Fruit fly (Drosophila melanogaster) whole organism, embryonic: ENCODE measurements around the gene CG32192.

Experiments used
- CG10431 ChIP-seq: fragments of 200-800 bp; sonication (Bioruptor generic); optimal IDR thresholded peaks from 3 replicates; lab custom pipeline; 2018; ENCODE audit warnings: missing biosample characterization, mild to moderate bottlenecking, missing genetic modification characterization
- CG10565 ChIP-seq: fragments of 200-800 bp; sonication (Bioruptor generic); optimal IDR thresholded peaks from 3 replicates; lab custom pipeline; 2016; ENCODE audit warnings: missing biosample characterization, mild to moderate bottlenecking, missing genetic modification characterization
- CG11456 ChIP-seq: fragments of 200-800 bp; sonication (Bioruptor generic); IDR thresholded peaks from 3 replicates; pipeline ENCODE4 v1.3.6; 2022; ENCODE audit warnings: missing biosample characterization, missing genetic modification characterization
- CG12299 ChIP-seq: fragments of 200-800 bp; sonication (Bioruptor generic); optimal IDR thresholded peaks from 2 replicates; lab custom pipeline; 2018; ENCODE audit warnings: missing biosample characterization, mild to moderate bottlenecking, missing genetic modification characterization
- CG13894 ChIP-seq: fragments of 200-800 bp; sonication (Bioruptor generic); optimal IDR thresholded peaks from 3 replicates; lab custom pipeline; 2018; ENCODE audit warnings: missing biosample characterization, mild to moderate bottlenecking, missing genetic modification characterization, moderate library complexity
- CG3163 ChIP-seq: fragments of 200-800 bp; sonication (Bioruptor generic); optimal IDR thresholded peaks from 3 replicates; lab custom pipeline; 2016; ENCODE audit warnings: missing biosample characterization, missing genetic modification characterization
- CG32532 ChIP-seq: fragments of 200-800 bp; sonication (Bioruptor generic); IDR thresholded peaks from 2 replicates; pipeline ENCODE4 v1.3.6; 2022; ENCODE audit warnings: missing biosample characterization, missing genetic modification characterization
- CHES-1-like ChIP-seq: fragments of 200-800 bp; sonication (Bioruptor generic); optimal IDR thresholded peaks from 2 replicates; lab custom pipeline; 2016; ENCODE audit warnings: missing biosample characterization, missing genetic modification characterization
- CTCF ChIP-seq: fragments of 200-800 bp; sonication (Bioruptor generic); optimal IDR thresholded peaks from 2 replicates; lab custom pipeline; 2017; ENCODE audit warnings: missing biosample characterization, mild to moderate bottlenecking, missing genetic modification characterization, moderate library complexity
- Eip74EF ChIP-seq, 2 experiments: fragments of 200-800 bp in 1 of 2; fragments of >200 bp in 1 of 2; sonication (Bioruptor generic) in 1 of 2; optimal IDR thresholded peaks; 2 replicates each; lab custom pipeline; 2017 to 2019; ENCODE audit warnings: missing biosample characterization in 2 of 2, missing genetic modification characterization in 2 of 2, mild to moderate bottlenecking in 1 of 2, moderate library complexity in 1 of 2
- GATAe ChIP-seq: fragments of 200-800 bp; sonication (Bioruptor generic); conservative IDR thresholded peaks from 2 replicates; pipeline ENCODE4 v1.3.6; 2022; ENCODE audit warnings: missing biosample characterization, missing genetic modification characterization
- HLH4C ChIP-seq: fragments of 200-800 bp; sonication (Bioruptor generic); IDR thresholded peaks from 3 replicates; pipeline ENCODE4 v1.3.6; 2022; ENCODE audit warnings: missing biosample characterization, missing genetic modification characterization; ENCODE audit not compliant: partially characterized antibody
- HmgZ ChIP-seq: fragments of 200-800 bp; sonication (Bioruptor generic); optimal IDR thresholded peaks from 2 replicates; lab custom pipeline; 2018; ENCODE audit warnings: missing biosample characterization, mild to moderate bottlenecking, missing genetic modification characterization
- Kr ChIP-seq: fragments of 200-800 bp; sonication (Bioruptor generic); optimal IDR thresholded peaks from 2 replicates; lab custom pipeline; 2017; ENCODE audit warnings: missing biosample characterization, mild to moderate bottlenecking, missing genetic modification characterization
- MBD-R2 ChIP-seq: fragments of 200-800 bp; sonication (Bioruptor generic); IDR thresholded peaks from 2 replicates; pipeline ENCODE4 v1.3.6; 2022; ENCODE audit warnings: missing biosample characterization, missing genetic modification characterization
- Med ChIP-seq: fragments of 200-800 bp; sonication (Bioruptor generic); peaks from one replicate; lab custom pipeline; 2016; ENCODE audit warnings: missing biosample characterization, missing genetic modification characterization, mild to moderate bottlenecking, inconsistent platforms, moderate library complexity
- Side ChIP-seq: fragments of 200-800 bp; sonication (Bioruptor generic); optimal IDR thresholded peaks from 2 replicates; lab custom pipeline; 2016; ENCODE audit warnings: missing biosample characterization, missing genetic modification characterization
- Six4 ChIP-seq: fragments of 200-800 bp; sonication (Bioruptor generic); optimal IDR thresholded peaks from 2 replicates; lab custom pipeline; 2016; ENCODE audit warnings: missing biosample characterization, missing genetic modification characterization
- chinmo ChIP-seq: fragments of 200-800 bp; sonication (Bioruptor generic); IDR thresholded peaks from 4 replicates; pipeline ENCODE4 v1.3.6; 2022; ENCODE audit warnings: missing biosample characterization, missing genetic modification characterization; ENCODE audit not compliant: partially characterized antibody
- crol ChIP-seq: fragments of 200-800 bp; sonication (Bioruptor generic); IDR thresholded peaks from 2 replicates; pipeline ENCODE4 v1.3.6; 2022; ENCODE audit warnings: missing biosample characterization, missing genetic modification characterization
- cwo ChIP-seq: fragments of 200-800 bp; sonication (Bioruptor generic); optimal IDR thresholded peaks from 3 replicates; lab custom pipeline; 2017; ENCODE audit warnings: missing biosample characterization, missing genetic modification characterization, mild to moderate bottlenecking, moderate library complexity, missing genetic modification reagents
- exex ChIP-seq: fragments of 200-800 bp; sonication (Bioruptor generic); optimal IDR thresholded peaks from 4 replicates; lab custom pipeline; 2018; ENCODE audit warnings: missing biosample characterization, mild to moderate bottlenecking, missing genetic modification characterization, moderate library complexity
- fd96Cb ChIP-seq: fragments of 200-800 bp; sonication (Bioruptor generic); optimal IDR thresholded peaks from 2 replicates; lab custom pipeline; 2018; ENCODE audit warnings: missing biosample characterization, mild to moderate bottlenecking, missing genetic modification characterization, moderate library complexity
- ftz-f1 ChIP-seq: fragments of 200-800 bp; sonication (Bioruptor generic); optimal IDR thresholded peaks from 2 replicates; lab custom pipeline; 2016; ENCODE audit warnings: missing biosample characterization, missing genetic modification characterization
- grn ChIP-seq: fragments of 200-800 bp; sonication (Bioruptor generic); optimal IDR thresholded peaks from 3 replicates; lab custom pipeline; 2017; ENCODE audit warnings: missing biosample characterization, missing genetic modification characterization
- ham ChIP-seq: fragments of 200-800 bp; sonication (Bioruptor generic); IDR thresholded peaks from 2 replicates; pipeline ENCODE4 v1.3.6; 2022; ENCODE audit warnings: missing biosample characterization, missing genetic modification characterization
- kni ChIP-seq: fragments of 200-800 bp; sonication (Bioruptor generic); optimal IDR thresholded peaks from 3 replicates; lab custom pipeline; 2017; ENCODE audit warnings: mild to moderate bottlenecking, missing biosample characterization, missing genetic modification reagents, missing genetic modification characterization
- lbe ChIP-seq: fragments of 200-800 bp; sonication (Bioruptor generic); optimal IDR thresholded peaks from 2 replicates; lab custom pipeline; 2016; ENCODE audit warnings: missing biosample characterization, mild to moderate bottlenecking, missing genetic modification characterization
- lmd ChIP-seq: fragments of 200-800 bp; sonication (Bioruptor generic); IDR thresholded peaks from 2 replicates; pipeline ENCODE4 v1.3.6; 2022; ENCODE audit warnings: missing biosample characterization, missing genetic modification characterization
- mirr ChIP-seq: fragments of 200-800 bp; sonication (Bioruptor generic); optimal IDR thresholded peaks from 3 replicates; lab custom pipeline; 2018; ENCODE audit warnings: missing biosample characterization, mild to moderate bottlenecking, missing genetic modification characterization
- odd ChIP-seq: fragments of 200-800 bp; sonication (Bioruptor generic); optimal IDR thresholded peaks from 2 replicates; lab custom pipeline; 2017; ENCODE audit warnings: missing biosample characterization, mild to moderate bottlenecking, missing genetic modification characterization
- pum ChIP-seq: fragments of 200-800 bp; sonication (Bioruptor generic); optimal IDR thresholded peaks from 2 replicates; lab custom pipeline; 2016; ENCODE audit warnings: missing biosample characterization, missing genetic modification characterization
- sd ChIP-seq: fragments of 200-800 bp; sonication (Bioruptor generic); optimal IDR thresholded peaks from 3 replicates; lab custom pipeline; 2018; ENCODE audit warnings: missing biosample characterization, mild to moderate bottlenecking, missing genetic modification characterization, moderate library complexity
- sens ChIP-seq: fragments of 200-800 bp; sonication (Bioruptor generic); peaks from one replicate; lab custom pipeline; 2016; ENCODE audit warnings: missing biosample characterization, missing genetic modification characterization
- sug ChIP-seq: fragments of 200-800 bp; optimal IDR thresholded peaks from 2 replicates; lab custom pipeline; 2019; ENCODE audit warnings: missing biosample characterization, mild to moderate bottlenecking, missing genetic modification characterization, moderate library complexity
- vvl ChIP-seq: fragments of 200-800 bp; sonication (Bioruptor generic); IDR thresholded peaks from 2 replicates; pipeline ENCODE4 v1.3.6; 2022; ENCODE audit warnings: missing biosample characterization, missing genetic modification characterization
- zf30C ChIP-seq: fragments of 200-800 bp; sonication (Bioruptor generic); optimal IDR thresholded peaks from 3 replicates; lab custom pipeline; 2018; ENCODE audit warnings: missing biosample characterization, mild to moderate bottlenecking, missing genetic modification characterization
- zfh2 ChIP-seq: fragments of 200-800 bp; sonication (Bioruptor generic); optimal IDR thresholded peaks from 2 replicates; lab custom pipeline; 2016; ENCODE audit warnings: missing biosample characterization, missing genetic modification characterization

CG32192 gene

dm6 chr3L:18006347-18006746 is 33.8 kb upstream of the CG32192 start:
- no peak for TF ChIP-seq HLH4C (GFP tag; lab: Robert Waterston, UW)
- TF ChIP-seq Med (GFP tag; lab: Kevin White, UChicago) = peak; percentile 22
- no peak for TF ChIP-seq lmd (GFP tag; lab: Robert Waterston, UW)
- peak; percentile 45; the same call in 1 of the 2 replicates for TF ChIP-seq crol
- peak; percentile 30 for TF ChIP-seq sens (GFP tag; lab: Kevin White, UChicago)

DNA sequence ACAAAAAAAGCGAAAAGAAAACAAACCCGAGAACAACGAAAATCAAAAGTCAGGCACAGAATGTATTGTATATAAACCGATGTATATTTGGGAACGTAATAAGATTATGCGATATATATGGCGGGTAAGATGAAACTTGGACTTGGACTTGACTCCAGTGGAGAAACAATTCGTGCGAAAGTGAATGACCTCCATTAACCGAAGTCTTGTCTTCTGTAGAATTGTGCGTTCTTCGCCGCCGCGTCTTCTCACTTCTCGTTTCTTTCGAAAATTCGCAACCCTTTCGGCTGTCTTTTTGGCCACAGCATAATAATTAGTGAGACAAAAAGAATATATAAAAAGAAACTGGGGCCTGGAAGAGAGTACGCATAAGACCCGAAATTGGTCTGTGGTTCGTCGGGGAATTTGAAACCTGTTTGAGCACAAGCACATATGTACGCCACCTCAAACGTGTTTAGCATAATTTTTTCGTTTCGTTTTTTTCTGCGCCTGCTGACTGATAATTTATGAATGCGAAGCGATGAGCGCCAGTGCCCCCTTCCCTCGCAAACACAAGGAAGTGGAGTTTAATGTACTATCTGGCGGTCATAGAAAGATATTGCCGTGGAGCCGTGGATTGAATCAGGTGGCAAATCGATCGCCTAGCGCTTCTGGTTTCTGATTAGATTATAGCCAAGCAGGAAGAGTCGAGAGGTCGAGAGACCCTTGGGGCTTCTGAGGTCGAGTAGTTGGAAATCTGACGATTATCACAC is 32.5 kb upstream of the CG32192 start:
- TF ChIP-seq pum (GFP tag; lab: Kevin White, UChicago) (no peak), CG12299 (tag; lab: Kevin White, UChicago) (no peak), Med (GFP tag; lab: Kevin White, UChicago) (peak; percentile 48), Six4 (GFP tag; lab: Kevin White, UChicago) (no peak), lbe (GFP tag; lab: Kevin White, UChicago) (peak; percentile 51), CTCF (GFP tag; lab: Kevin White, UChicago) (no peak), kni (GFP tag; lab: Kevin White, UChicago) (peak; percentile 29), CG10565 (no peak), CG13894 (tag; lab: Kevin White, UChicago) (peak; percentile 9), fd96Cb (tag; lab: Kevin White, UChicago) (no peak), mirr (GFP tag; lab: Kevin White, UChicago) (peak; percentile 54), Eip74EF (GFP tag; optimal IDR thresholded peaks at IDR 0.05; lab: Kevin White, UChicago) (peak in 1 of 2 experiments; percentile 48), sug (peak; percentile 34), lmd (GFP tag; lab: Robert Waterston, UW) (no peak), CG11456 (0 out of 3 replicates have a peak, but pooled peaks have one; percentile 50), CHES-1-like (no peak), CG3163 (GFP tag; lab: Kevin White, UChicago) (no peak), cwo (peak; percentile 1), CG10431 (GFP tag; lab: Kevin White, UChicago) (no peak), chinmo (GFP tag; lab: Robert Waterston, UW) (0 out of 4 replicates have a peak, but pooled peaks have one; percentile 47), GATAe (0 out of 2 replicates have a peak, but pooled peaks have one; percentile 20), MBD-R2 (GFP tag; lab: Robert Waterston, UW) (no peak), Side (no peak), HmgZ (tag; lab: Kevin White, UChicago) (no peak), odd (no peak), CG32532 (GFP tag; lab: Robert Waterston, UW) (peak; percentile 19; the same call in 1 of the 2 replicates), zf30C (GFP tag; lab: Kevin White, UChicago) (no peak), exex (tag; lab: Kevin White, UChicago) (peak; percentile 66), ham (no peak), sd (tag; lab: Kevin White, UChicago) (peak; percentile 32), zfh2 (GFP tag; lab: Kevin White, UChicago) (no peak), grn (GFP tag; lab: Kevin White, UChicago) (peak; percentile 26), vvl (GFP tag; lab: Robert Waterston, UW) (peak; percentile 53; the same call in 1 of the 2 replicates), ftz-f1 (GFP tag; lab: Kevin White, UChicago) (peak; percentile 65), Kr (GFP tag; lab: Kevin White, UChicago) (no peak)
